Fruit fly (Drosophila melanogaster) whole organism, pupa: ENCODE data around the gene CG13288.

Experiments
- CG10348 ChIP-seq: fragments of 200-800 bp; sonication (Bioruptor generic); IDR thresholded peaks from 2 replicates; pipeline ENCODE4 v1.3.6; 2022; ENCODE audit warnings: missing biosample characterization, missing genetic modification characterization
- CG12605 ChIP-seq: fragments of 200-800 bp; sonication (Bioruptor generic); IDR thresholded peaks from 2 replicates; pipeline ENCODE4 v1.3.6; 2022; ENCODE audit warnings: missing biosample characterization, missing genetic modification characterization
- CG13204 ChIP-seq: fragments of 200-800 bp; sonication (Bioruptor generic); optimal IDR thresholded peaks from 2 replicates; lab custom pipeline; 2018; ENCODE audit warnings: missing biosample characterization, mild to moderate bottlenecking, missing genetic modification characterization, moderate library complexity
- CG14655 ChIP-seq: fragments of 200-800 bp; sonication (Bioruptor generic); optimal IDR thresholded peaks from 3 replicates; lab custom pipeline; 2017; ENCODE audit warnings: mild to moderate bottlenecking, missing biosample characterization, missing genetic modification reagents, missing genetic modification characterization
- CG15710 ChIP-seq: fragments of 200-800 bp; sonication (Bioruptor generic); optimal IDR thresholded peaks from 2 replicates; lab custom pipeline; 2018; ENCODE audit warnings: missing biosample characterization, mild to moderate bottlenecking, missing genetic modification characterization, moderate library complexity
- CG4496 ChIP-seq: fragments of 200-800 bp; sonication (Bioruptor generic); IDR thresholded peaks from 3 replicates; pipeline ENCODE4 v1.3.6; 2022; ENCODE audit warnings: missing biosample characterization, missing genetic modification characterization
- CG8159 ChIP-seq: fragments of 200-800 bp; sonication (Bioruptor generic); optimal IDR thresholded peaks from 3 replicates; lab custom pipeline; 2018; ENCODE audit warnings: missing biosample characterization, mild to moderate bottlenecking, missing genetic modification characterization, moderate library complexity
- CG8301 ChIP-seq: fragments of 200-800 bp; sonication (Bioruptor generic); optimal IDR thresholded peaks from 2 replicates; lab custom pipeline; 2018; ENCODE audit warnings: missing biosample characterization, mild to moderate bottlenecking, missing genetic modification characterization
- CG9948 ChIP-seq: fragments of 200-800 bp; sonication (Bioruptor generic); optimal IDR thresholded peaks from 2 replicates; lab custom pipeline; 2018; ENCODE audit warnings: missing biosample characterization, mild to moderate bottlenecking, missing genetic modification characterization, moderate library complexity
- Ets98B ChIP-seq: fragments of 200-800 bp; sonication (Bioruptor generic); IDR thresholded peaks from 2 replicates; pipeline ENCODE4 v1.3.6; 2022; ENCODE audit warnings: missing biosample characterization, missing genetic modification characterization
- Pif1A ChIP-seq: fragments of 200-800 bp; sonication (Bioruptor generic); optimal IDR thresholded peaks from 3 replicates; lab custom pipeline; 2016; ENCODE audit warnings: missing biosample characterization, missing genetic modification characterization

- TF ChIP-seq CG8159 (tag; lab: Kevin White, UChicago) (no peak), CG8301 (no peak), CG15710 (tag; lab: Kevin White, UChicago) (no peak), CG14655 (GFP tag; lab: Kevin White, UChicago) (no peak), CG10348 (no peak), Ets98B (GFP tag; lab: Robert Waterston, UW) (peak; percentile 51; the same call in 1 of the 2 replicates), CG9948 (no peak), Pif1A (GFP tag; lab: Kevin White, UChicago) (no peak), CG12605 (GFP tag; lab: Robert Waterston, UW) (no peak), CG13204 (GFP tag; lab: Kevin White, UChicago) (peak; percentile 36), CG4496 (GFP tag; lab: Robert Waterston, UW) (peak; percentile 50; the same call in 1 of the 3 replicates)
Observed at dm6 chr3L:5950467-5950866, 43.3 kb downstream of the CG13288 start, which contains the start of gene Egfrap.
